Worm (Caenorhabditis elegans): ENCODE results near the gene F36H1.11.

- TF ChIP-seq Y79H2A.3 (GFP tag; conservative IDR thresholded peaks at IDR 0.05) = no peak
- TF ChIP-seq ZK185.1 (tag; optimal IDR thresholded peaks at IDR 0.05; ENCODE audit: poor library complexity, severe bottlenecking) = no peak
- no peak for TF ChIP-seq unc-130 (GFP tag; optimal IDR thresholded peaks at IDR 0.05)
- peak in 1 of 3 experiments; percentile 13 for TF ChIP-seq lin-35 (GFP tag; optimal IDR thresholded peaks at IDR 0.05)
- no peak for TF ChIP-seq nfya-2 (GFP tag; IDR thresholded peaks at IDR 0.05)
- peak; percentile 17 for TF ChIP-seq lsl-1 (GFP tag; optimal IDR thresholded peaks at IDR 0.05)
- peak in 1 of 2 experiments; percentile 8 for TF ChIP-seq rec-8 (tag; optimal IDR thresholded peaks at IDR 0.05)
- peak; percentile 8 for TF ChIP-seq him-1 (tag; optimal IDR thresholded peaks at IDR 0.05)
- TF ChIP-seq lin-40 (tag; optimal IDR thresholded peaks at IDR 0.05) = peak; percentile 14
- no peak for TF ChIP-seq nfya-1 (tag; optimal IDR thresholded peaks at IDR 0.05; ENCODE audit: borderline replicate concordance, insufficient read depth)
Measured at ce11 chrIV:11080823-11081285, 31.9 kb downstream of the F36H1.11 start, which contains the start of gene atg-7.

Data from whole organism, young adult.